Worm (Caenorhabditis elegans): ENCODE results near the gene clc-32.

DNA sequence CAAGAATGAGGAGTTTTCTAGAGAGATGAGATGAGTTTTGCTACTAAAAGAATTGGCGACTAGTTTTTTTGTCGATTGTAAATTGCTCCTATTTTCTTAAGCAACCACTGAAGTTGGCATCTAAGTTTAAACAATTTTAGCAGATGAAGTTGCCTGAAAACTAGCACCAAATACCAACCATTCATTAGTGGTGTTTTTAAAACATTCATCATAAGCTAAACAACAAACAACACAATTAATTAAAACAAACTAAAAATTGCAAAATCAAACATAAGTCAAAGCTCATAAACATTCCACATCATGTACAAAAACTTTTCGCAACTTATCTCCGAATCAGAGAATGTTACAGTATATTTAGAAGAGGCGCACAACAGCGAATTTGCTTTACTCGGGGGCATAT lies 41.1 kb upstream of the clc-32 start, which contains the start of gene srz-13:
- TF ChIP-seq tra-1 (GFP tag; IDR thresholded peaks at IDR 0.05): no peak
- TF ChIP-seq fos-1 (tag; optimal IDR thresholded peaks at IDR 0.05): no peak
- TF ChIP-seq mxl-3 (GFP tag; optimal IDR thresholded peaks at IDR 0.05): no peak
- TF ChIP-seq nhr-11 (tag; optimal IDR thresholded peaks at IDR 0.05): no peak
- TF ChIP-seq nhr-76 (tag; optimal IDR thresholded peaks at IDR 0.05): no peak
